Worm (Caenorhabditis elegans) whole organism, young adult: ENCODE data around the gene Y116F11A.6.

ENCODE experiments used
- B0019.2 ChIP-seq: fragments of 200-800 bp; sonication (Bioruptor generic); conservative IDR thresholded peaks from 2 replicates; pipeline ENCODE4 v1.3.6; 2022; ENCODE audit warnings: missing genetic modification reagents, missing genetic modification characterization, missing compliant biosample characterization
- B0035.1 ChIP-seq: sonication (generic microtip); optimal IDR thresholded peaks from 2 replicates; lab custom pipeline; 2016; ENCODE audit warnings: missing genetic modification characterization, mild to moderate bottlenecking, missing compliant biosample characterization, missing genotype, missing genetic modification reagents
- C17E4.6 ChIP-seq: fragments of 200-800 bp; sonication (Bioruptor generic); IDR thresholded peaks from 2 replicates; pipeline ENCODE4 v1.3.6; 2022; ENCODE audit warnings: missing genetic modification reagents, missing genetic modification characterization, missing compliant biosample characterization
- D2030.7 ChIP-seq: fragments of 200-800 bp; sonication (Bioruptor generic); IDR thresholded peaks from 2 replicates; pipeline ENCODE4 v1.3.6; 2022; ENCODE audit warnings: missing genetic modification reagents, missing genetic modification characterization, missing compliant biosample characterization
- F22D6.2 ChIP-seq: sonication (generic microtip); optimal IDR thresholded peaks from 2 replicates; lab custom pipeline; 2016; ENCODE audit warnings: mild to moderate bottlenecking, missing genetic modification characterization, missing compliant biosample characterization
- F23B12.7 ChIP-seq: sonication (generic microtip); optimal IDR thresholded peaks from 2 replicates; lab custom pipeline; 2017; ENCODE audit warnings: missing genetic modification characterization, mild to moderate bottlenecking, missing compliant biosample characterization, antibody characterized with exemption, moderate library complexity; ENCODE audit not compliant: insufficient read depth
- F33H1.4 ChIP-seq: fragments of 200-800 bp; sonication (Bioruptor generic); IDR thresholded peaks from 2 replicates; pipeline ENCODE4 v1.3.6; 2022; ENCODE audit warnings: missing genetic modification reagents, missing genetic modification characterization, missing compliant biosample characterization
- F37B4.10 ChIP-seq: fragments of 200-800 bp; sonication (Bioruptor generic); IDR thresholded peaks from 2 replicates; pipeline ENCODE4 v1.3.6; 2022; ENCODE audit warnings: missing genetic modification characterization, missing compliant biosample characterization
- F49E8.2 ChIP-seq: sonication (generic microtip); optimal IDR thresholded peaks from 3 replicates; lab custom pipeline; 2017; ENCODE audit warnings: missing genetic modification characterization, mild to moderate bottlenecking, missing compliant biosample characterization, antibody characterized with exemption, moderate library complexity; ENCODE audit not compliant: insufficient read depth
- F57C9.4 ChIP-seq: sonication (generic microtip); optimal IDR thresholded peaks from 2 replicates; lab custom pipeline; 2017; ENCODE audit warnings: mild to moderate bottlenecking, missing genetic modification characterization, missing compliant biosample characterization
- K11D2.4 ChIP-seq: fragments of 200-800 bp; sonication (Bioruptor generic); IDR thresholded peaks from 2 replicates; pipeline ENCODE4 v1.3.6; 2022; ENCODE audit warnings: missing genetic modification reagents, missing genetic modification characterization, missing compliant biosample characterization
- T07F8.4 ChIP-seq: sonication (generic microtip); optimal IDR thresholded peaks from 2 replicates; lab custom pipeline; 2016; ENCODE audit warnings: mild to moderate bottlenecking, missing genetic modification characterization, moderate library complexity, missing compliant biosample characterization
- Y56A3A.18 ChIP-seq: fragments of 200-800 bp; sonication (Bioruptor generic); IDR thresholded peaks from 2 replicates; pipeline ENCODE4 v1.3.6; 2022; ENCODE audit warnings: missing genetic modification reagents, missing genetic modification characterization, missing compliant biosample characterization
- Y67H2A.10 ChIP-seq: fragments of 200-800 bp; sonication (Bioruptor generic); conservative IDR thresholded peaks from 2 replicates; pipeline ENCODE4 v1.3.6; 2022; ENCODE audit warnings: missing genetic modification reagents, missing genetic modification characterization, missing compliant biosample characterization
- akir-1 ChIP-seq: fragments of 200-800 bp; sonication (Bioruptor generic); optimal IDR thresholded peaks from 2 replicates; lab custom pipeline; 2018; ENCODE audit warnings: mild to moderate bottlenecking, missing genetic modification characterization, moderate library complexity, missing compliant biosample characterization
- attf-5 ChIP-seq: fragments of 200-800 bp; sonication (Bioruptor generic); optimal IDR thresholded peaks from 2 replicates; lab custom pipeline; 2018; ENCODE audit warnings: mild to moderate bottlenecking, missing genetic modification characterization, missing compliant biosample characterization
- bed-2 ChIP-seq: fragments of 200-800 bp; sonication (Bioruptor generic); IDR thresholded peaks from 2 replicates; pipeline ENCODE4 v1.3.6; 2022; ENCODE audit warnings: missing genetic modification reagents, missing genetic modification characterization, missing compliant biosample characterization
- ceh-27 ChIP-seq: fragments of 200-800 bp; sonication (Bioruptor generic); optimal IDR thresholded peaks from 2 replicates; lab custom pipeline; 2018; ENCODE audit warnings: mild to moderate bottlenecking, missing genetic modification characterization, moderate library complexity, missing compliant biosample characterization
- ceh-40 ChIP-seq: fragments of 200-800 bp; sonication (Bioruptor generic); IDR thresholded peaks from 2 replicates; pipeline ENCODE4 v1.3.6; 2022; ENCODE audit warnings: missing genetic modification characterization, missing compliant biosample characterization
- chd-7 ChIP-seq: sonication (generic microtip); optimal IDR thresholded peaks from 2 replicates; lab custom pipeline; 2016; ENCODE audit warnings: mild to moderate bottlenecking, missing genetic modification characterization, moderate library complexity, missing compliant biosample characterization
- die-1 ChIP-seq: sonication (generic microtip); optimal IDR thresholded peaks from 2 replicates; lab custom pipeline; 2016; ENCODE audit warnings: missing genotype, mild to moderate bottlenecking, missing genetic modification characterization, missing compliant biosample characterization
- dox-1 ChIP-seq: fragments of 200-800 bp; sonication (Bioruptor generic); IDR thresholded peaks from 2 replicates; pipeline ENCODE4 v1.3.6; 2022; ENCODE audit warnings: missing genetic modification reagents, missing genetic modification characterization, missing compliant biosample characterization
- efl-1 ChIP-seq: fragments of 150-350 bp; optimal IDR thresholded peaks from 2 replicates; lab custom pipeline; 2014; ENCODE audit warnings: missing biosample characterization, missing genetic modification reagents, missing genetic modification characterization
- ekl-4 ChIP-seq: fragments of 200-800 bp; sonication (Bioruptor generic); IDR thresholded peaks from 2 replicates; pipeline ENCODE4 v1.3.6; 2022; ENCODE audit warnings: missing genetic modification reagents, missing genetic modification characterization, missing compliant biosample characterization
- hlh-12 ChIP-seq: sonication (generic microtip); optimal IDR thresholded peaks from 2 replicates; lab custom pipeline; 2016; ENCODE audit warnings: missing genetic modification characterization, missing compliant biosample characterization
- hmg-1.2 ChIP-seq: fragments of 200-800 bp; sonication (Bioruptor generic); IDR thresholded peaks from 2 replicates; pipeline ENCODE4 v1.3.6; 2022; ENCODE audit warnings: missing genetic modification reagents, missing genetic modification characterization, missing compliant biosample characterization
- hmg-20 ChIP-seq: fragments of 200-800 bp; sonication (Bioruptor generic); IDR thresholded peaks from 2 replicates; pipeline ENCODE4 v1.3.6; 2022; ENCODE audit warnings: missing genetic modification reagents, missing genetic modification characterization, missing compliant biosample characterization
- hrde-1 ChIP-seq: sonication (generic microtip); optimal IDR thresholded peaks from 2 replicates; lab custom pipeline; 2016; ENCODE audit warnings: missing genetic modification characterization, mild to moderate bottlenecking, missing compliant biosample characterization, moderate library complexity, missing genotype, missing genetic modification reagents, borderline replicate concordance
- hsf-1 ChIP-seq: fragments of 200-800 bp; sonication (Bioruptor generic); IDR thresholded peaks from 2 replicates; pipeline ENCODE4 v1.3.6; 2022; ENCODE audit warnings: missing genetic modification reagents, missing genetic modification characterization, missing compliant biosample characterization
- madf-10 ChIP-seq: sonication (generic microtip); optimal IDR thresholded peaks from 2 replicates; lab custom pipeline; 2016; ENCODE audit warnings: mild to moderate bottlenecking, missing genetic modification characterization, missing compliant biosample characterization
- mcd-1 ChIP-seq: fragments of 200-800 bp; sonication (Bioruptor generic); IDR thresholded peaks from 2 replicates; pipeline ENCODE4 v1.3.6; 2022; ENCODE audit warnings: missing genetic modification reagents, missing genetic modification characterization, missing compliant biosample characterization
- mxl-1 ChIP-seq: sonication (generic microtip); optimal IDR thresholded peaks from 2 replicates; lab custom pipeline; 2016; ENCODE audit warnings: missing genetic modification characterization, missing compliant biosample characterization
- nfyb-1 ChIP-seq: fragments of 200-800 bp; sonication (Bioruptor generic); IDR thresholded peaks from 2 replicates; pipeline ENCODE4 v1.3.6; 2022; ENCODE audit warnings: missing genetic modification reagents, missing genetic modification characterization, missing compliant biosample characterization
- nhr-27 ChIP-seq: fragments of 200-800 bp; sonication (Bioruptor generic); optimal IDR thresholded peaks from 2 replicates; lab custom pipeline; 2018; ENCODE audit warnings: mild to moderate bottlenecking, missing genetic modification characterization, moderate library complexity, missing compliant biosample characterization
- nhr-80 ChIP-seq: sonication (generic microtip); optimal IDR thresholded peaks from 2 replicates; lab custom pipeline; 2016; ENCODE audit warnings: missing genetic modification characterization, missing compliant biosample characterization
- pha-4 ChIP-seq: fragments of 150-350 bp; sonication (generic microtip); optimal IDR thresholded peaks from 2 replicates; lab custom pipeline; 2014; ENCODE audit warnings: missing biosample characterization, missing genetic modification reagents, missing genetic modification characterization
- rec-8 ChIP-seq, 2 experiments: sonication (generic microtip); optimal IDR thresholded peaks; 2 replicates each; lab custom pipeline; 2016; ENCODE audit warnings: mild to moderate bottlenecking in 2 of 2, missing genetic modification characterization in 2 of 2, missing genetic modification reagents in 2 of 2, missing genotype in 2 of 2, missing biosample characterization in 1 of 2, missing compliant biosample characterization in 1 of 2, moderate library complexity in 1 of 2
- repo-1 ChIP-seq: sonication (generic microtip); optimal IDR thresholded peaks from 2 replicates; lab custom pipeline; 2017; ENCODE audit warnings: mild to moderate bottlenecking, missing genetic modification characterization, missing compliant biosample characterization
- rpc-1 ChIP-seq, 2 experiments: fragments of 150-350 bp in 1 of 2; sonication (generic microtip) in 1 of 2; optimal IDR thresholded peaks; 2 replicates each; lab custom pipeline; 2014 to 2018; ENCODE audit warnings: missing biosample characterization in 1 of 2, missing genetic modification characterization in 1 of 2, missing genetic modification reagents in 1 of 2, missing genotype in 1 of 2
- snpc-4 ChIP-seq, 5 experiments: fragments of 150-350 bp in 1 of 5; sonication (generic microtip) in 4 of 5; optimal IDR thresholded peaks; 2 replicates each; lab custom pipeline; 2014 to 2018; ENCODE audit warnings: missing genetic modification characterization in 5 of 5, missing biosample characterization in 3 of 5, antibody characterized with exemption in 2 of 5, mild to moderate bottlenecking in 2 of 5, missing compliant biosample characterization in 2 of 5, missing genotype in 2 of 5, moderate library complexity in 2 of 5, missing genetic modification reagents in 1 of 5
- somi-1 ChIP-seq: fragments of 200-800 bp; sonication (Bioruptor generic); optimal IDR thresholded peaks from 2 replicates; lab custom pipeline; 2018; ENCODE audit warnings: mild to moderate bottlenecking, missing genetic modification characterization, missing compliant biosample characterization
- zfh-2 ChIP-seq: fragments of 200-800 bp; sonication (Bioruptor generic); conservative IDR thresholded peaks from 2 replicates; pipeline ENCODE4 v1.3.6; 2022; ENCODE audit warnings: missing genetic modification reagents, missing genetic modification characterization, missing compliant biosample characterization
- ztf-18 ChIP-seq: sonication (generic microtip); optimal IDR thresholded peaks from 2 replicates; lab custom pipeline; 2016; ENCODE audit warnings: missing genotype, mild to moderate bottlenecking, missing genetic modification characterization, missing compliant biosample characterization
- ztf-25 ChIP-seq: fragments of 200-800 bp; sonication (Bioruptor generic); IDR thresholded peaks from 2 replicates; pipeline ENCODE4 v1.3.6; 2022; ENCODE audit warnings: missing genetic modification reagents, missing genetic modification characterization, missing compliant biosample characterization
- ztf-26 ChIP-seq: sonication (generic microtip); optimal IDR thresholded peaks from 2 replicates; lab custom pipeline; 2017; ENCODE audit warnings: missing genetic modification characterization, missing compliant biosample characterization
- ztf-3 ChIP-seq: fragments of 200-800 bp; sonication (Bioruptor generic); optimal IDR thresholded peaks from 2 replicates; lab custom pipeline; 2018; ENCODE audit warnings: mild to moderate bottlenecking, missing genetic modification characterization, missing compliant biosample characterization

Y116F11A.6 gene

ce11 chrV:19697348-19698172, 21.8 kb upstream of the Y116F11A.6 start, which contains the start of the genes Y43F8C.13 and ani-3 (continued):
- TF ChIP-seq akir-1: no peak
- no peak for TF ChIP-seq B0035.1
- TF ChIP-seq F37B4.10: no peak
- TF ChIP-seq C17E4.6 (GFP tag; lab: Robert Waterston, UW): no peak
- TF ChIP-seq efl-1 (GFP tag; lab: Kevin White, UChicago): peak; percentile 2
- no peak for TF ChIP-seq ceh-27 (GFP tag; lab: Kevin White, UChicago)
- no peak for TF ChIP-seq K11D2.4 (GFP tag; lab: Robert Waterston, UW)
- no peak for TF ChIP-seq rec-8 (tag; optimal IDR thresholded peaks at IDR 0.05; lab: Kevin White, UChicago)
- TF ChIP-seq F49E8.2 (tag; lab: Kevin White, UChicago): no peak
- TF ChIP-seq pha-4: no peak
- no peak for TF ChIP-seq ztf-18 (tag; lab: Kevin White, UChicago)
- TF ChIP-seq attf-5 (GFP tag; lab: Kevin White, UChicago): no peak
- TF ChIP-seq chd-7 (tag; lab: Kevin White, UChicago): no peak
- peak; percentile 87 for TF ChIP-seq F33H1.4 (GFP tag; lab: Robert Waterston, UW)
- no peak for TF ChIP-seq F23B12.7 (tag; lab: Kevin White, UChicago)
- no peak for TF ChIP-seq bed-2 (GFP tag; lab: Robert Waterston, UW)
- no peak for TF ChIP-seq hsf-1
- TF ChIP-seq Y67H2A.10: no peak
- TF ChIP-seq ekl-4: no peak
- no peak for TF ChIP-seq F22D6.2 (tag; lab: Kevin White, UChicago)
- TF ChIP-seq ztf-3 (GFP tag; lab: Kevin White, UChicago): no peak
- TF ChIP-seq F57C9.4 (tag; lab: Kevin White, UChicago): no peak
- TF ChIP-seq hlh-12: no peak
- TF ChIP-seq snpc-4 (GFP tag; optimal IDR thresholded peaks at IDR 0.05; lab: Kevin White, UChicago): no peak
- TF ChIP-seq snpc-4 (tag; optimal IDR thresholded peaks at IDR 0.05; lab: Kevin White, UChicago): peak in 1 of 4 experiments; percentile 7
- no peak for TF ChIP-seq ztf-25
- TF ChIP-seq nhr-27: no peak
- no peak for TF ChIP-seq madf-10 (tag; lab: Kevin White, UChicago)
- TF ChIP-seq mxl-1 (tag; lab: Kevin White, UChicago): no peak
- TF ChIP-seq hmg-20 (GFP tag; lab: Robert Waterston, UW): no peak
- TF ChIP-seq rpc-1 (optimal IDR thresholded peaks at IDR 0.05; lab: Kevin White, UChicago): no peak
- no peak for TF ChIP-seq rpc-1 (tag; optimal IDR thresholded peaks at IDR 0.05; lab: Kevin White, UChicago)
- peak; percentile 31; the same call in 1 of the 2 replicates for TF ChIP-seq D2030.7 (GFP tag; lab: Robert Waterston, UW)
- no peak for TF ChIP-seq hmg-1.2 (GFP tag; lab: Robert Waterston, UW)
- TF ChIP-seq die-1: no peak
- TF ChIP-seq ztf-26 (tag; lab: Kevin White, UChicago): no peak
- TF ChIP-seq Y56A3A.18 (GFP tag; lab: Robert Waterston, UW): no peak
- TF ChIP-seq B0019.2 (GFP tag; lab: Robert Waterston, UW): no peak
- peak; percentile 81 for TF ChIP-seq zfh-2
- peak; percentile 51 for TF ChIP-seq nhr-80 (tag; lab: Kevin White, UChicago)
- no peak for TF ChIP-seq ceh-40 (GFP tag; lab: Robert Waterston, UW)
- no peak for TF ChIP-seq repo-1 (tag; lab: Kevin White, UChicago)
- TF ChIP-seq dox-1: no peak
- TF ChIP-seq mcd-1 (GFP tag; lab: Robert Waterston, UW): 0 out of 2 replicates have a peak, but pooled peaks have one; percentile 9
- TF ChIP-seq T07F8.4 (tag; lab: Kevin White, UChicago): no peak
- TF ChIP-seq somi-1 (GFP tag; lab: Kevin White, UChicago): no peak
- no peak for TF ChIP-seq nfyb-1 (GFP tag; lab: Robert Waterston, UW)
- no peak for TF ChIP-seq hrde-1
